Fruit fly (Drosophila melanogaster) whole organism, embryonic: Measurements from ENCODE around the gene CG11164.

Source experiments
- CG10209 ChIP-seq: fragments of 200-800 bp; sonication (Bioruptor generic); optimal IDR thresholded peaks from 3 replicates; lab custom pipeline; 2017; ENCODE audit warnings: missing biosample characterization, mild to moderate bottlenecking, missing genetic modification characterization, missing genetic modification reagents
- CG10366 ChIP-seq: fragments of 200-800 bp; sonication (Bioruptor generic); IDR thresholded peaks from 2 replicates; pipeline ENCODE4 v1.3.6; 2022; ENCODE audit warnings: missing biosample characterization, missing genetic modification characterization
- CG12659 ChIP-seq: fragments of 200-800 bp; sonication (Bioruptor generic); optimal IDR thresholded peaks from 3 replicates; lab custom pipeline; 2017; ENCODE audit warnings: mild to moderate bottlenecking, missing biosample characterization, missing genetic modification reagents, missing genetic modification characterization
- CG13296 ChIP-seq: fragments of 200-800 bp; sonication (Bioruptor generic); optimal IDR thresholded peaks from 3 replicates; lab custom pipeline; 2018; ENCODE audit warnings: missing biosample characterization, mild to moderate bottlenecking, missing genetic modification characterization
- CG15269 ChIP-seq: fragments of 200-800 bp; sonication (Bioruptor generic); optimal IDR thresholded peaks from 2 replicates; lab custom pipeline; 2018; ENCODE audit warnings: missing biosample characterization, mild to moderate bottlenecking, missing genetic modification characterization, moderate library complexity
- CG1603 ChIP-seq: fragments of 200-800 bp; sonication (Bioruptor generic); optimal IDR thresholded peaks from 2 replicates; lab custom pipeline; 2019; ENCODE audit warnings: missing biosample characterization, mild to moderate bottlenecking, missing genetic modification characterization, moderate library complexity
- CG16813 ChIP-seq: fragments of 200-800 bp; sonication (Bioruptor generic); IDR thresholded peaks from 3 replicates; pipeline ENCODE4 v1.3.6; 2022; ENCODE audit warnings: missing biosample characterization, missing genetic modification characterization; ENCODE audit not compliant: partially characterized antibody
- CG16815 ChIP-seq: fragments of 200-800 bp; sonication (Bioruptor generic); optimal IDR thresholded peaks from 3 replicates; lab custom pipeline; 2017; ENCODE audit warnings: missing biosample characterization, mild to moderate bottlenecking, missing genetic modification characterization
- CG17359 ChIP-seq: fragments of 200-800 bp; sonication (Bioruptor generic); optimal IDR thresholded peaks from 3 replicates; lab custom pipeline; 2018; ENCODE audit warnings: missing biosample characterization, mild to moderate bottlenecking, missing genetic modification characterization, moderate library complexity
- CG17568 ChIP-seq: fragments of 200-800 bp; sonication (Bioruptor generic); optimal IDR thresholded peaks from 2 replicates; lab custom pipeline; 2018; ENCODE audit warnings: missing biosample characterization, mild to moderate bottlenecking, missing genetic modification characterization, moderate library complexity
- CG17612 ChIP-seq: fragments of 200-800 bp; sonication (Bioruptor generic); IDR thresholded peaks from 2 replicates; pipeline ENCODE4 v1.3.6; 2022; ENCODE audit warnings: missing biosample characterization, missing genetic modification characterization
- CG2116 ChIP-seq: fragments of 200-800 bp; sonication (Bioruptor generic); optimal IDR thresholded peaks from 3 replicates; lab custom pipeline; 2018; ENCODE audit warnings: missing biosample characterization, mild to moderate bottlenecking, missing genetic modification characterization
- CG2202 ChIP-seq: fragments of 200-800 bp; sonication (Bioruptor generic); optimal IDR thresholded peaks from 2 replicates; lab custom pipeline; 2018; ENCODE audit warnings: missing biosample characterization, mild to moderate bottlenecking, missing genetic modification characterization
- CG31441 ChIP-seq: fragments of 200-800 bp; sonication (Bioruptor generic); IDR thresholded peaks from 2 replicates; pipeline ENCODE4 v1.3.6; 2022; ENCODE audit warnings: missing biosample characterization, missing genetic modification characterization
- CG34376 ChIP-seq: fragments of 200-800 bp; sonication (Bioruptor generic); optimal IDR thresholded peaks from 2 replicates; lab custom pipeline; 2018; ENCODE audit warnings: missing biosample characterization, mild to moderate bottlenecking, missing genetic modification characterization
- CG6813 ChIP-seq: fragments of 200-800 bp; sonication (Bioruptor generic); optimal IDR thresholded peaks from 2 replicates; lab custom pipeline; 2017; ENCODE audit warnings: missing biosample characterization, missing genetic modification characterization, mild to moderate bottlenecking, moderate library complexity, missing genetic modification reagents
- CG7271 ChIP-seq: fragments of 200-800 bp; sonication (Bioruptor generic); optimal IDR thresholded peaks from 2 replicates; lab custom pipeline; 2018; ENCODE audit warnings: missing biosample characterization, mild to moderate bottlenecking, missing genetic modification characterization, moderate library complexity
- CG7556 ChIP-seq: fragments of 200-800 bp; sonication (Bioruptor generic); optimal IDR thresholded peaks from 2 replicates; lab custom pipeline; 2017; ENCODE audit warnings: missing biosample characterization, mild to moderate bottlenecking, missing genetic modification characterization
- CG8281 ChIP-seq: fragments of 200-800 bp; sonication (Bioruptor generic); optimal IDR thresholded peaks from 2 replicates; lab custom pipeline; 2018; ENCODE audit warnings: missing biosample characterization, mild to moderate bottlenecking, missing genetic modification characterization, moderate library complexity
- CTCF ChIP-seq: fragments of 200-800 bp; sonication (Bioruptor generic); optimal IDR thresholded peaks from 2 replicates; lab custom pipeline; 2017; ENCODE audit warnings: missing biosample characterization, mild to moderate bottlenecking, missing genetic modification characterization, moderate library complexity
- Dll ChIP-seq: fragments of 200-800 bp; sonication (Bioruptor generic); IDR thresholded peaks from 4 replicates; pipeline ENCODE4 v1.3.6; 2022; ENCODE audit warnings: missing biosample characterization, missing genetic modification characterization; ENCODE audit not compliant: partially characterized antibody
- Elba2 ChIP-seq: fragments of 200-800 bp; sonication (Bioruptor generic); optimal IDR thresholded peaks from 3 replicates; lab custom pipeline; 2016; ENCODE audit warnings: missing biosample characterization, missing genetic modification characterization
- Fer3 ChIP-seq: fragments of 200-800 bp; sonication (Bioruptor generic); optimal IDR thresholded peaks from 2 replicates; lab custom pipeline; 2018; ENCODE audit warnings: missing biosample characterization, mild to moderate bottlenecking, missing genetic modification characterization, moderate library complexity
- NFAT ChIP-seq: fragments of 200-800 bp; sonication (Bioruptor generic); IDR thresholded peaks from 2 replicates; pipeline ENCODE4 v1.3.6; 2022; ENCODE audit warnings: missing biosample characterization, missing genetic modification characterization
- Nf-YB ChIP-seq: fragments of 200-800 bp; sonication (Bioruptor generic); optimal IDR thresholded peaks from 3 replicates; lab custom pipeline; 2019; ENCODE audit warnings: missing biosample characterization, mild to moderate bottlenecking, missing genetic modification characterization, moderate library complexity
- PHDP ChIP-seq: fragments of 200-800 bp; sonication (Bioruptor generic); optimal IDR thresholded peaks from 3 replicates; lab custom pipeline; 2018; ENCODE audit warnings: missing biosample characterization, mild to moderate bottlenecking, missing genetic modification characterization, moderate library complexity
- Sin3A ChIP-seq: fragments of >200 bp; optimal IDR thresholded peaks from 2 replicates; lab custom pipeline; 2018
- Sox102F ChIP-seq: fragments of 200-800 bp; sonication (Bioruptor generic); optimal IDR thresholded peaks from 2 replicates; lab custom pipeline; 2018; ENCODE audit warnings: missing biosample characterization, mild to moderate bottlenecking, missing genetic modification characterization, moderate library complexity
- Ssrp ChIP-seq: fragments of 200-800 bp; sonication (Bioruptor generic); optimal IDR thresholded peaks from 2 replicates; lab custom pipeline; 2018; ENCODE audit warnings: missing biosample characterization, mild to moderate bottlenecking, missing genetic modification characterization, moderate library complexity
- bsh ChIP-seq, 2 experiments: fragments of 200-800 bp; sonication (Bioruptor generic); optimal IDR thresholded peaks; 2 replicates each; lab custom pipeline; 2017 to 2018; ENCODE audit warnings: mild to moderate bottlenecking in 2 of 2, missing biosample characterization in 2 of 2, missing genetic modification characterization in 2 of 2, moderate library complexity in 1 of 2
- cad ChIP-seq: fragments of >200 bp; optimal IDR thresholded peaks from 2 replicates; lab custom pipeline; 2017; ENCODE audit warnings: missing biosample characterization, missing genetic modification characterization
- caup ChIP-seq: fragments of 200-800 bp; sonication (Bioruptor generic); optimal IDR thresholded peaks from 3 replicates; lab custom pipeline; 2017; ENCODE audit warnings: missing biosample characterization, mild to moderate bottlenecking, missing genetic modification characterization, moderate library complexity; ENCODE audit not compliant: severe bottlenecking
- chif ChIP-seq, 2 experiments: fragments of 200-800 bp; sonication (Bioruptor generic); optimal IDR thresholded peaks; 3 replicates each; lab custom pipeline; 2016; ENCODE audit warnings: missing biosample characterization in 2 of 2, missing genetic modification characterization in 2 of 2
- chinmo ChIP-seq: fragments of 200-800 bp; sonication (Bioruptor generic); IDR thresholded peaks from 4 replicates; pipeline ENCODE4 v1.3.6; 2022; ENCODE audit warnings: missing biosample characterization, missing genetic modification characterization; ENCODE audit not compliant: partially characterized antibody
- croc ChIP-seq: fragments of 200-800 bp; sonication (Bioruptor generic); conservative IDR thresholded peaks from 3 replicates; pipeline ENCODE4 v1.3.6; 2022; ENCODE audit warnings: missing biosample characterization, missing genetic modification characterization
- dmrt99B ChIP-seq: fragments of 200-800 bp; sonication (Bioruptor generic); optimal IDR thresholded peaks from 2 replicates; lab custom pipeline; 2018; ENCODE audit warnings: missing biosample characterization, mild to moderate bottlenecking, missing genetic modification characterization, moderate library complexity
- fd3F ChIP-seq: fragments of 200-800 bp; sonication (Bioruptor generic); optimal IDR thresholded peaks from 2 replicates; lab custom pipeline; 2018; ENCODE audit warnings: missing biosample characterization, mild to moderate bottlenecking, missing genetic modification characterization, moderate library complexity
- grau ChIP-seq: fragments of 200-800 bp; optimal IDR thresholded peaks from 3 replicates; lab custom pipeline; 2019; ENCODE audit warnings: missing biosample characterization, mild to moderate bottlenecking, missing genetic modification characterization, moderate library complexity
- her ChIP-seq: fragments of 200-800 bp; sonication (Bioruptor generic); optimal IDR thresholded peaks from 2 replicates; lab custom pipeline; 2016; ENCODE audit warnings: missing biosample characterization, missing genetic modification characterization
- knrl ChIP-seq: fragments of 200-800 bp; sonication (Bioruptor generic); IDR thresholded peaks from 3 replicates; pipeline ENCODE4 v1.3.6; 2022; ENCODE audit warnings: missing biosample characterization, missing genetic modification characterization; ENCODE audit not compliant: partially characterized antibody
- lola ChIP-seq, 3 experiments: fragments of >200 bp in 2 of 3; fragments of 200-800 bp in 1 of 3; sonication (Bioruptor generic) in 1 of 3; optimal IDR thresholded peaks; 2 replicates each; lab custom pipeline; 2017 to 2019; ENCODE audit warnings: missing biosample characterization in 3 of 3, missing genetic modification characterization in 3 of 3, mild to moderate bottlenecking in 1 of 3, moderate library complexity in 1 of 3
- lov ChIP-seq, 2 experiments: fragments of 200-800 bp in 1 of 2; fragments of >200 bp in 1 of 2; sonication (Bioruptor generic) in 1 of 2; IDR thresholded peaks in 1 of 2; optimal IDR thresholded peaks in 1 of 2; 2 replicates in 1 of 2; 3 replicates in 1 of 2; pipeline versions ENCODE4 v1.3.6 to Lab custom; 2017 to 2022; ENCODE audit warnings: missing biosample characterization in 1 of 2, missing genetic modification characterization in 1 of 2
- nau ChIP-seq: fragments of 200-800 bp; sonication (Bioruptor generic); optimal IDR thresholded peaks from 3 replicates; lab custom pipeline; 2017; ENCODE audit warnings: missing biosample characterization, mild to moderate bottlenecking, missing genetic modification characterization, missing genetic modification reagents
- row ChIP-seq: fragments of 200-800 bp; sonication (Bioruptor generic); IDR thresholded peaks from 3 replicates; pipeline ENCODE4 v1.3.6; 2022; ENCODE audit warnings: missing biosample characterization, missing genetic modification characterization
- run ChIP-seq: fragments of 200-800 bp; sonication (Bioruptor generic); optimal IDR thresholded peaks from 3 replicates; lab custom pipeline; 2018; ENCODE audit warnings: missing biosample characterization, mild to moderate bottlenecking, missing genetic modification characterization
- sd ChIP-seq: fragments of 200-800 bp; sonication (Bioruptor generic); optimal IDR thresholded peaks from 3 replicates; lab custom pipeline; 2018; ENCODE audit warnings: missing biosample characterization, mild to moderate bottlenecking, missing genetic modification characterization, moderate library complexity
- sqz ChIP-seq: fragments of 200-800 bp; sonication (Bioruptor generic); optimal IDR thresholded peaks from 3 replicates; lab custom pipeline; 2018; ENCODE audit warnings: missing biosample characterization, mild to moderate bottlenecking, missing genetic modification characterization
- trem ChIP-seq: fragments of 200-800 bp; optimal IDR thresholded peaks from 3 replicates; lab custom pipeline; 2019; ENCODE audit warnings: missing biosample characterization, mild to moderate bottlenecking, missing genetic modification characterization, moderate library complexity

The CG11164 gene

DNA sequence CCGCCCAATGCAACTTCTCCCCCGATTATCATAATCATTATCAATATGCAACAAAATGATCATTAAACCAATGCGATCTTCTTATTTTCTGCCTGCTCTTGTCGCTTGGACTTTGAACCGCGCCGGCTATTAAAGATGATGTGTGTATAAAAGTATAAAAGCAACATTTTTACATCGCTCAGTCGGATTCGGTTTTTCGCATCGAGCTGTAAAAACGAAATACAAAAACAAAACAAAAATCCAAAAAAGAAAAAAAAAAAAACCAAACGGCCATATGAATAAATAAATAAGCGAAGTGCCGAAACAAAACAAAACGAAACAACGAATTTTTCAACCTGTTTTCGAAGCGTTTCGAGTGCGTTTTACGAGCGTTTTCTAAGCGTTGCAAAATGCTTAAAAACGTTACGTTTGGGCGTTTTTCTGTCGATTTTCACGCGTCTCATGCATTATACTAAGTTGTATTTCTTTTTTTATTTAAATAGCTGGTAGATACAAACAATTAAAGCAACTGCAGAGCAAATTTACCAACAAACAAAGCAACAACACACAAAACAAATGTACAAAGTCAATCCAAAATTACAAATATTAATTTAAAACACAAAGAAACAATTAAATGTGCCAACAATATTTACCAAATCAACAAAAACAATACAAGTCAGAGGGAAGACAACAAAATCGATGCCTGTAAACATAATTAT, 23.0 kb upstream of the CG11164 start (continued):
- TF ChIP-seq nau (GFP tag; lab: Kevin White, UChicago) (peak; percentile 75), chinmo (GFP tag; lab: Robert Waterston, UW) (peak; percentile 36; the same call in 2 of the 4 replicates), Dll (GFP tag; lab: Robert Waterston, UW) (no peak), CG12659 (peak; percentile 16), CG16815 (GFP tag; lab: Kevin White, UChicago) (no peak), trem (tag; lab: Kevin White, UChicago) (peak; percentile 12), bsh (GFP tag; optimal IDR thresholded peaks at IDR 0.05; lab: Kevin White, UChicago) (peak; percentile 28 to 75), run (tag; lab: Kevin White, UChicago) (no peak), Sox102F (GFP tag; lab: Kevin White, UChicago) (peak; percentile 62), Nf-YB (GFP tag; lab: Kevin White, UChicago) (peak; percentile 23), croc (no peak), sqz (GFP tag; lab: Kevin White, UChicago) (peak; percentile 31), grau (peak; percentile 23), her (GFP tag; lab: Kevin White, UChicago) (no peak), Fer3 (tag; lab: Kevin White, UChicago) (peak; percentile 36), sd (peak; percentile 19), caup (GFP tag; lab: Kevin White, UChicago) (peak; percentile 26), cad (GFP tag; lab: Kevin White, UChicago) (no peak), CTCF (GFP tag; lab: Kevin White, UChicago) (no peak), CG16813 (GFP tag; lab: Robert Waterston, UW) (no peak), PHDP (tag; lab: Kevin White, UChicago) (peak; percentile 65), Ssrp (tag; lab: Kevin White, UChicago) (no peak), fd3F (GFP tag; lab: Kevin White, UChicago) (peak; percentile 72), CG17612 (no peak), CG2202 (peak; percentile 38), CG7556 (GFP tag; lab: Kevin White, UChicago) (peak; percentile 21), lov (optimal IDR thresholded peaks at IDR 0.05; lab: Kevin White, UChicago) (no peak), lov (GFP tag; IDR thresholded peaks at IDR 0.05; lab: Robert Waterston, UW) (no peak), NFAT (no peak), chif (GFP tag; optimal IDR thresholded peaks at IDR 0.05; lab: Kevin White, UChicago) (no peak), dmrt99B (tag; lab: Kevin White, UChicago) (peak; percentile 47), CG8281 (tag; lab: Kevin White, UChicago) (no peak), knrl (GFP tag; lab: Robert Waterston, UW) (no peak), CG10209 (peak; percentile 46), Sin3A (no peak), CG10366 (GFP tag; lab: Robert Waterston, UW) (no peak), lola (GFP tag; optimal IDR thresholded peaks at IDR 0.05; lab: Kevin White, UChicago) (peak in 1 of 3 experiments; percentile 2), Elba2 (no peak), CG34376 (GFP tag; lab: Kevin White, UChicago) (no peak), CG6813 (GFP tag; lab: Kevin White, UChicago) (peak; percentile 61), CG17359 (tag; lab: Kevin White, UChicago) (peak; percentile 63), CG15269 (tag; lab: Kevin White, UChicago) (peak; percentile 52), row (no peak), CG7271 (tag; lab: Kevin White, UChicago) (peak; percentile 5), CG17568 (peak; percentile 63), CG13296 (GFP tag; lab: Kevin White, UChicago) (peak; percentile 1), CG1603 (peak; percentile 12), CG2116 (no peak), CG31441 (GFP tag; lab: Robert Waterston, UW) (peak; percentile 47)
